Fruit fly (Drosophila melanogaster): ENCODE measurements around the gene CG44355.

The CG44355 gene

dm6 chr3L:12289664-12290063 lies 20.9 kb upstream of the CG44355 start:
- TF ChIP-seq h (optimal IDR thresholded peaks at IDR 0.05) (no peak), Sin3A (optimal IDR thresholded peaks at IDR 0.05) (no peak), insv (optimal IDR thresholded peaks at IDR 0.05) (no peak), ttk (optimal IDR thresholded peaks at IDR 0.05) (no peak), psq (optimal IDR thresholded peaks at IDR 0.05) (no peak), Myc (optimal IDR thresholded peaks at IDR 0.05) (no peak)

DNA sequence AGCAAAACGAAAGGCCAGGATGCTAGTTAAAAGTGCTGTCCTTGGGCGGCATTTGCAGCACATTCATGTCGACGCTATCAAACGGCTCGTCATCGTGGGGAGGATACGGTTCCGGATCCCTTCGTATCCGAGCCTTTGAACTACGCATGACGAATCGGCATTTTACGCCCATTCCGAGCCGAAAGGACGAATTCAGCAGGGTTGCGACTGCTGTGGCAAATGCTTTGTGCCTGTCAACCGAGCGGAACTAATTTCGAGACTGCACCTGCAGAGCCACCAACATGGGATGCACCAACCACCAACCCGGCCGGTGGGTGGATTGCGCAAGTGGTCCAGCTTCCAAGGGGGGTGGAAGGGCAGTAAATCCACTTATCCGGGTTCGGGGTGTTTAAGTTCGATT lies 20.0 kb upstream of the CG44355 start:
- TF ChIP-seq insv (optimal IDR thresholded peaks at IDR 0.05), result no peak
- no peak for TF ChIP-seq Sin3A (optimal IDR thresholded peaks at IDR 0.05)
- TF ChIP-seq ttk (optimal IDR thresholded peaks at IDR 0.05), result no peak
- no peak for TF ChIP-seq psq (optimal IDR thresholded peaks at IDR 0.05)
- TF ChIP-seq h (optimal IDR thresholded peaks at IDR 0.05), result no peak
- no peak for TF ChIP-seq Myc (optimal IDR thresholded peaks at IDR 0.05)

dm6 chr3L:12294602-12295001 lies 16.0 kb upstream of the CG44355 start:
- TF ChIP-seq Myc (optimal IDR thresholded peaks at IDR 0.05), result no peak
- no peak for TF ChIP-seq Sin3A (optimal IDR thresholded peaks at IDR 0.05)
- no peak for TF ChIP-seq psq (optimal IDR thresholded peaks at IDR 0.05)
- TF ChIP-seq h (optimal IDR thresholded peaks at IDR 0.05), result no peak
- no peak for TF ChIP-seq insv (optimal IDR thresholded peaks at IDR 0.05)
- TF ChIP-seq ttk (optimal IDR thresholded peaks at IDR 0.05), result no peak

DNA sequence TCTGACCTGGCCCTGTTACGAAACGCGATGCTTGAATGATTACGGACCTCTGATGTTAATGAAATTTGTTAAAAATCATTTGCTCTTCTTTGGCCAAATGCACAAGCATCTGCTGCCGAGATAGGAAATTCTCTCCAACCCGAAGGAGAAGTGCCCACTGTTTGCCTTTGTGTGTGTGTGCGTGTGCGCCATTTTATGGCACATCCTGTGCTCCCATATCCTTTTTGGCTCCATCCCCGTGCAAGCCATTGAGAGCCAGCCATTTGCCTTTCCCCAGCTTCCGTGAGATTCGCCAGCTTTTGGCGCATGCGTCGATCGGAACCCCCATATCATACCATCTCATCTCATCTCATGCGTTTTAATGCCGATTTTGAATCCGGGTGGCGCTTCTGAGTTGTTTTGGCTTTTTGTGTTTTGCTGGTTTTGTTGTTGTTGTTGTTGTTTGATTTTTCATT lies 14.5 kb upstream of the CG44355 start, which contains the start of gene CG4328:
TSS of gene CG4328 (minus strand) at position 51 of the 455 bp plus-strand sequence.
- TF ChIP-seq psq (optimal IDR thresholded peaks at IDR 0.05) (no peak), insv (optimal IDR thresholded peaks at IDR 0.05) (no peak), Myc (optimal IDR thresholded peaks at IDR 0.05) (no peak), h (optimal IDR thresholded peaks at IDR 0.05) (no peak), Sin3A (optimal IDR thresholded peaks at IDR 0.05) (no peak), ttk (optimal IDR thresholded peaks at IDR 0.05) (no peak)

- TF ChIP-seq insv (optimal IDR thresholded peaks at IDR 0.05) (no peak), ttk (optimal IDR thresholded peaks at IDR 0.05) (no peak), Myc (optimal IDR thresholded peaks at IDR 0.05) (no peak), Sin3A (optimal IDR thresholded peaks at IDR 0.05) (no peak), h (optimal IDR thresholded peaks at IDR 0.05) (no peak), psq (optimal IDR thresholded peaks at IDR 0.05) (no peak)
These were observed 12.5 kb upstream of the CG44355 start for dm6 chr3L:12298092-12298491.

DNA sequence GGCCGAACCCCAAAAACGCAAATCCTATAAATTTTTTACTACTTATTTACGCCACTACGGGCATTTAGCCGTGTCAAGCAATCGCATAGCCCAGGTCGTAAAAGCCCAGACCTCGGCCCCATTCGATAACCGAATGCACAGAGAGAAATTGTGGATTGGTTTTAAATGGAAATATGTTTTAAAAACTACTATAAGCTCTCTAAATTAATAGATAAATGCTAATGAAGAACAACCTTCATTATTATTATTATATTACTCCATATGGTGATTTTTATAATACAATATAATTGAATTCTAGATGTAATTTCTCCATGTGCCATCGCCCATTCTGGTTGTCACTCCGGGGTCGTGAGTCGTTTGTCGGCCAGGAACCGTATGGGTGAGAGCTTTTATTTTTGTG lies 4.7 kb upstream of the CG44355 start:
- no peak for TF ChIP-seq psq (optimal IDR thresholded peaks at IDR 0.05)
- TF ChIP-seq Myc (optimal IDR thresholded peaks at IDR 0.05), result no peak
- no peak for TF ChIP-seq h (optimal IDR thresholded peaks at IDR 0.05)
- TF ChIP-seq Sin3A (optimal IDR thresholded peaks at IDR 0.05), result no peak
- no peak for TF ChIP-seq insv (optimal IDR thresholded peaks at IDR 0.05)

DNA sequence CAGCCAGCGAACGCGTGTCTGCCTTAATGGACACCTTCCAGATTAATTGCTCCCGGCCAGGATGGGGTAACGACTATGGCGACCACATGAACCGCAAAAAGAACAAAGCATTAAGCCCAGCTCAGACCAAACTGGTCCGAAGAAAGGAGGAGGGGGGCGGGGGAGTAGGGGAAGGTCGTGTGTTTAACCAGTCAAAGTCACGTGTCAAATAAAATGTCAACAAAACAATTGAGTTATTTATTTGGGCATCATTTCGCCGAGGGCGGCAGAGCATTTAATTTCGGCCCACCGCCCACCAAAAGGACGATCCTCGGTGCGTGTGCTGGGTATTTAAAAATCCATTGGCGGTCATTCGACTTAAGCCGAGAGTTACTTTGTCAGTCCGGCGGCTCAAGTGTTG lies 2.7 kb downstream of the CG44355 start:
- TF ChIP-seq Sin3A (optimal IDR thresholded peaks at IDR 0.05), result no peak
- TF ChIP-seq Myc (optimal IDR thresholded peaks at IDR 0.05), result no peak
- no peak for TF ChIP-seq ttk (optimal IDR thresholded peaks at IDR 0.05)
- TF ChIP-seq insv (optimal IDR thresholded peaks at IDR 0.05), result no peak
- TF ChIP-seq psq (optimal IDR thresholded peaks at IDR 0.05), result no peak
- TF ChIP-seq h (optimal IDR thresholded peaks at IDR 0.05), result no peak

dm6 chr3L:12319782-12320181 lies 9.2 kb downstream of the CG44355 start:
- no peak for TF ChIP-seq h (optimal IDR thresholded peaks at IDR 0.05)
- no peak for TF ChIP-seq ttk (optimal IDR thresholded peaks at IDR 0.05)
- TF ChIP-seq Sin3A (optimal IDR thresholded peaks at IDR 0.05), result no peak
- no peak for TF ChIP-seq insv (optimal IDR thresholded peaks at IDR 0.05)
- TF ChIP-seq Myc (optimal IDR thresholded peaks at IDR 0.05), result no peak
- no peak for TF ChIP-seq psq (optimal IDR thresholded peaks at IDR 0.05)

DNA sequence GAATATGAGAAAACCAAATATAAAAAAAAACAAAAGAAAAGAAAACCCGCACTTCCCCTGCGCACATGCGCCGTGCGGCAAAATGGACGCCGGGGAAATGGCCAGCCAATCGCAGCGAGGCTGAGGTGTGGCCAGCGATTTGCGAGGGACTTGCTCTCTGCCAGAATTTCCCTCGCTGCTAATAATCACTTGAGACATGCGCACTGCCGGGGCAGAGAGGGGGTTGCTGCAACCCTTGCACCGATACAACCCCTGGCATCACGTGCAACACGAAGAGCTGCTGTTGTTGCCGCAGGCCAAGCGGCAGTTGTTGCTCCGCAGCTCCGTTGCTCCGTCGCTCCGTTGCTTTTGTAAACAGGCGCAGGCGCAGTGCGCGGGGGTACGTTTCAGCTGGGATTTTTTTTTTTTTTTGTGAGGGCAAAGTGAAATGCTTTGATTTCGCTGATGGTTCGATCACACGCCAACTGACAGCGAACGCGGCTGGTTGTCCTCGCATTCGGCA lies 18.2 kb downstream of the CG44355 start, which contains the start of gene Lmx1a:
TSS of gene Lmx1a (plus strand) at position 452 of the 502 bp plus-strand sequence.
- TF ChIP-seq ttk (optimal IDR thresholded peaks at IDR 0.05) (no peak), Sin3A (optimal IDR thresholded peaks at IDR 0.05) (no peak), h (optimal IDR thresholded peaks at IDR 0.05) (no peak), insv (optimal IDR thresholded peaks at IDR 0.05) (no peak), psq (optimal IDR thresholded peaks at IDR 0.05) (no peak), Myc (optimal IDR thresholded peaks at IDR 0.05) (no peak)

dm6 chr3L:12329549-12329948 lies 18.9 kb downstream of the CG44355 start:
- TF ChIP-seq psq (optimal IDR thresholded peaks at IDR 0.05) (no peak), insv (optimal IDR thresholded peaks at IDR 0.05) (no peak), h (optimal IDR thresholded peaks at IDR 0.05) (no peak), Sin3A (optimal IDR thresholded peaks at IDR 0.05) (no peak), Myc (optimal IDR thresholded peaks at IDR 0.05) (no peak), ttk (optimal IDR thresholded peaks at IDR 0.05) (no peak)

DNA sequence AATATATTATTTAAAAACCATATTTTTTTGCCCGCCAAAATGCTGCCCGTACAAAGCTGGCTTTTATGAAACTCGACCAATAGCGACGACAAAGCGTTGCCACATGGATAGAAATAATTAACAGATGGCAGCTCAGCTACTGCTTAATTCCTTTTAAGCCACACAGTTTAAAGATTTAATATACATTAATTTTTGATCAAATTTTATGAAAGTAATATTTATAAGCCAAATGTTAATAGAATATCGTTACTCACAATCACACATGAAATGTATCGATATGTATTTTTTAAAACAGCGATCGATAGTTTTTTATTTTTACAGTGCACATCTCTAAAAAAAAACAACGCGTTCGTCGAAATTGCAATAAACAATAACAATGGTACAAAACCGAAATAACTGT lies 25.7 kb downstream of the CG44355 start, which contains the start of gene CG10418:
TSS of gene CG10418 (plus strand) at position 338 of the 400 bp plus-strand sequence.
- TF ChIP-seq psq (optimal IDR thresholded peaks at IDR 0.05) (no peak), Sin3A (optimal IDR thresholded peaks at IDR 0.05) (no peak), ttk (optimal IDR thresholded peaks at IDR 0.05) (no peak), Myc (optimal IDR thresholded peaks at IDR 0.05) (no peak), insv (optimal IDR thresholded peaks at IDR 0.05) (no peak), h (optimal IDR thresholded peaks at IDR 0.05) (no peak)

DNA sequence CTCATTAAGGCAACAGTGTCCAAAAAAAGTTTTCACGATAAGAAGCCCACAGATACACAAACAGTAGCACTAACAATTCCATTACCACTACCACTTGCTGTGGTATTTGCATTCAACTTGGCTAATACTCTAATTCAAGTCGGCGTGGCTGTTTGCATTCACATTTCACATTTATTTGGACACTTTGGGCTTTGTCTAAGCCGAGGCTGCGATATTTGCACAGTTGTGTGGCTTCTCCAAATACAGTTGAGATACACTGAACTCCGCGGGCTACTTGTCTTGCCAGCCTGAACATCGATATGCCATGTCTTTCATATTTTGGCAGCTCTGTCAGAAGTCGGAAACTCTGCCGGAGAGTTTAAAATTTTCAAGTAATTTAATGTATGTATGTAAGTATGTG lies 39.7 kb downstream of the CG44355 start:
- TF ChIP-seq psq (optimal IDR thresholded peaks at IDR 0.05) (no peak), h (optimal IDR thresholded peaks at IDR 0.05) (no peak), Sin3A (optimal IDR thresholded peaks at IDR 0.05) (no peak), Myc (optimal IDR thresholded peaks at IDR 0.05) (no peak), ttk (optimal IDR thresholded peaks at IDR 0.05) (no peak), insv (optimal IDR thresholded peaks at IDR 0.05) (no peak)

- TF ChIP-seq h (optimal IDR thresholded peaks at IDR 0.05) (no peak), Sin3A (optimal IDR thresholded peaks at IDR 0.05) (no peak), Myc (optimal IDR thresholded peaks at IDR 0.05) (no peak), psq (optimal IDR thresholded peaks at IDR 0.05) (no peak), ttk (optimal IDR thresholded peaks at IDR 0.05) (no peak), insv (optimal IDR thresholded peaks at IDR 0.05) (no peak)
These were observed 40.8 kb downstream of the CG44355 start, which contains the start of gene CrzR for dm6 chr3L:12351440-12351839. TSS of gene CrzR (minus strand) at chr3L:12351544.

All from Kc167 (cell line).